Fruit fly (Drosophila melanogaster): Measurements from ENCODE around the gene CG5885.

Gene CG5885

dm6 chr2L:9954119-9954518, 36.0 kb upstream of the CG5885 start, which contains the start of the genes CG13126 and CG4709 (continued):
- TF ChIP-seq Gsc (GFP tag; IDR thresholded peaks at IDR 0.05) (peak; percentile 64), NC2α (GFP tag; optimal IDR thresholded peaks at IDR 0.05) (no peak), ATbp (GFP tag; optimal IDR thresholded peaks at IDR 0.05) (peak; percentile 82), slp2 (GFP tag; optimal IDR thresholded peaks at IDR 0.05) (peak; percentile 26), Stat92E (GFP tag; optimal IDR thresholded peaks at IDR 0.05) (peak in 1 of 3 experiments; percentile 83), E2f2 (GFP tag; IDR thresholded peaks at IDR 0.05) (peak; percentile 76), pfk (GFP tag; optimal IDR thresholded peaks at IDR 0.05) (no peak), BtbVII (GFP tag; optimal IDR thresholded peaks at IDR 0.05) (peak; percentile 84), ftz-f1 (GFP tag; optimal IDR thresholded peaks at IDR 0.05) (no peak), slou (GFP tag; optimal IDR thresholded peaks at IDR 0.05) (peak; percentile 79), CG14441 (GFP tag; IDR thresholded peaks at IDR 0.05) (peak; percentile 86), dimm (GFP tag; IDR thresholded peaks at IDR 0.05) (peak; percentile 45; the same call in 1 of the 2 replicates), chinmo (GFP tag; IDR thresholded peaks at IDR 0.05; ENCODE audit: partially characterized antibody) (no peak), CG3163 (GFP tag; optimal IDR thresholded peaks at IDR 0.05) (no peak), Antp (GFP tag; optimal IDR thresholded peaks at IDR 0.05) (peak; percentile 13), CG2129 (GFP tag; IDR thresholded peaks at IDR 0.05; ENCODE audit: partially characterized antibody) (no peak), CG12219 (GFP tag; optimal IDR thresholded peaks at IDR 0.05) (peak; percentile 70), CG6813 (GFP tag; optimal IDR thresholded peaks at IDR 0.05) (peak; percentile 90), sna (GFP tag; IDR thresholded peaks at IDR 0.05; ENCODE audit: partially characterized antibody) (no peak), CG6272 (GFP tag; IDR thresholded peaks at IDR 0.05) (peak; percentile 86), CG1603 (tag; optimal IDR thresholded peaks at IDR 0.05) (peak; percentile 10), dpn (GFP tag; optimal IDR thresholded peaks at IDR 0.05) (peak; percentile 2 to 93), bsh (GFP tag; optimal IDR thresholded peaks at IDR 0.05) (peak; percentile 63 to 92), CG6683 (GFP tag; optimal IDR thresholded peaks at IDR 0.05) (peak; percentile 84), twi (tag; optimal IDR thresholded peaks at IDR 0.05) (peak; percentile 81), Abd-B (GFP tag; optimal IDR thresholded peaks at IDR 0.05) (peak; percentile 83), HLH3B (GFP tag; IDR thresholded peaks at IDR 0.05) (peak; percentile 89), Dref (GFP tag; IDR thresholded peaks at IDR 0.05) (peak; percentile 33; the same call in 1 of the 2 replicates), fd3F (GFP tag; optimal IDR thresholded peaks at IDR 0.05) (peak; percentile 83), CG6765 (GFP tag; optimal IDR thresholded peaks at IDR 0.05) (peak; percentile 88), CG5953 (GFP tag; IDR thresholded peaks at IDR 0.05) (peak; percentile 53), Spps (tag; optimal IDR thresholded peaks at IDR 0.05) (peak; percentile 95), unc-4 (GFP tag; IDR thresholded peaks at IDR 0.05; ENCODE audit: partially characterized antibody) (0 out of 2 replicates have a peak, but pooled peaks have one; percentile 25), Optix (GFP tag; IDR thresholded peaks at IDR 0.05) (peak; percentile 66; the same call in 2 of the 3 replicates), zfh1 (GFP tag; IDR thresholded peaks at IDR 0.05) (peak; percentile 90), CoRest (tag; optimal IDR thresholded peaks at IDR 0.05) (peak; percentile 93), CG10654 (GFP tag; optimal IDR thresholded peaks at IDR 0.05) (peak; percentile 88), luna (GFP tag; optimal IDR thresholded peaks at IDR 0.05) (no peak), Xbp1 (GFP tag; optimal IDR thresholded peaks at IDR 0.05) (peak; percentile 90), lilli (GFP tag; optimal IDR thresholded peaks at IDR 0.05) (peak; percentile 81), CG14710 (tag; optimal IDR thresholded peaks at IDR 0.05) (peak; percentile 97), Taf1 (GFP tag; IDR thresholded peaks at IDR 0.05) (peak; percentile 53), CG12104 (GFP tag; optimal IDR thresholded peaks at IDR 0.05) (peak; percentile 91), CG42726 (GFP tag; IDR thresholded peaks at IDR 0.05; ENCODE audit: partially characterized antibody) (no peak), Hmr (GFP tag; optimal IDR thresholded peaks at IDR 0.05) (peak; percentile 91), lola (GFP tag; optimal IDR thresholded peaks at IDR 0.05) (peak in 1 of 3 experiments; percentile 90), maf-S (GFP tag; optimal IDR thresholded peaks at IDR 0.05) (no peak), Awh (GFP tag; IDR thresholded peaks at IDR 0.05) (peak; percentile 89), Drgx (GFP tag; IDR thresholded peaks at IDR 0.05) (peak; percentile 91)
